Worm (Caenorhabditis elegans): ENCODE measurements around the gene T04F3.5.

T04F3.5 gene

DNA sequence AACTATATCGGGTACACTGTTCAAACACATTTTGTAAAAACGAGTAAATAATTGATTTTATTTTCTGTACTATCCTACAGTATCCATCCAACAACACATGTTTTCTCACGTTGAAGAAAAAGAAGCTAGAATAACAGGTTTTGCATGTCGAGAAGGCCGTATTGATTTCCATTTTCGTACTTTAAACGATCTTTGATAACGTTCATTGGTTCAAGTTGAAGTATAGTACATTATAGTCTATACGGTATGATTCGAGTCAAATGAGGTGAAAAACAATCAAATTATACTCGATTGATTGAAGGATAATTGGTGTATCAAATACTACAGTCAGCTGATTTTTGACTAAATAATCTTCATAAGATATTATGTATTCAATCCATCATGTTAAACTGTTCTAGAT lies 40.0 kb downstream of the T04F3.5 start:
- TF ChIP-seq ceh-36 (tag; optimal IDR thresholded peaks at IDR 0.05) (no peak), hmg-4 (GFP tag; optimal IDR thresholded peaks at IDR 0.05) (no peak), hnd-1 (tag; optimal IDR thresholded peaks at IDR 0.05) (no peak), aly-1 (tag; optimal IDR thresholded peaks at IDR 0.05) (no peak)

DNA sequence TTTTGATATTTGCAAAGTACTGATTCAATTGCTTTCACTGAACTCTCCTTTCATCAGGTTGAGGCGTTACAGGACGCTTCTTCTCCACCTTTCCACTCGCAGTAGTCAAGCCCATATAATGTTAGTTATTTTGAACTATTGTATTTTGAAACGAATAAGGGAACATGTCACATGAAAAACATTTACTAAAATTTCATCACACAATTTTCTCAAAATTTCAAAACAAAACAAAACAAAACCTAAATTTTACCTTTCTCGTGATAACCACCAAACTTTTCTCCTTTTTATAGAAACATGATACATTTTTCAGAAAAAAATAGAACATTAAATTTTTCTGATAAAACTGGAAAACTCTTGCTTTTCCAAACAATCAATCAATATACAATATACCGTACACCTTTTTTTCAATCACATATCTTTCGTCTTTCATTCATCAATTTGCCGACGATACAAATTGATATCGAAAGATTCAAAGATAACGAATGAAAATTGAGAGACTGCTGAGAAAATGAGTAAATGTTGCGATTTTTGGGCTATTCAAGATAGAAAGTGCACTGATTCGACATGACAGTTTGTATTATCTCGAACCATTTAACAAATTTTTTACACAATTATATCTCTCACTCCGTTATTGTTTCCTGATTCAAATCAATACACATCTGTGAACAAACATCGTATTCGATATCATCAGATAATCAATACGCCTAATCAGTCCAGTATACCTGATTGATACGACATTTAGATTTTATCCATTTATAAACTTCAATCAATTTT lies 40.8 kb downstream of the T04F3.5 start:
- TF ChIP-seq tbx-11 (GFP tag; IDR thresholded peaks at IDR 0.05): no peak
- no peak for TF ChIP-seq scrt-1 (GFP tag; IDR thresholded peaks at IDR 0.05)
- TF ChIP-seq ets-7 (tag; optimal IDR thresholded peaks at IDR 0.05): no peak
- no peak for TF ChIP-seq tra-4 (tag; optimal IDR thresholded peaks at IDR 0.05)
- no peak for TF ChIP-seq B0310.2 (tag; optimal IDR thresholded peaks at IDR 0.05)
- no peak for TF ChIP-seq hnd-1 (tag; optimal IDR thresholded peaks at IDR 0.05)

DNA sequence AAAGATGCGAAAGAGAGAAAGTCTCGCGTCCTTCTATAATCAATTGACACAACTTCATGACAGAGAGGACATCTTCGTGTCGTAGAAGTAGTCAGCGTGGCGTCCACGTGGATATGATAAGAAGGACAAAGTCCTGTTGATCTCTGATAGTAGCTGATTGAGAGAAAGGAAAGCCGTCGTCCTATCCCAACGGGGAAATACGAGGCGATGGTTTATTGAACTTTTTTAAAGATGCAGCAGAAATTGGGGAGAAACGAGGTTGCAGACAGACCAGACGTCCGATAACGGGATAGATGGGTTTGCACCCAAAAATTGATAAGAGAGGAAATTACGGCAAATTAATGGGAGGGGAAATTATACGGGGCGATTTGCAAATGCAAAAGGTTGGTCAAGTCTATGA lies 42.0 kb downstream of the T04F3.5 start:
- no peak for TF ChIP-seq tbx-37 (GFP tag; conservative IDR thresholded peaks at IDR 0.05)
- no peak for TF ChIP-seq F13C5.2 (tag; optimal IDR thresholded peaks at IDR 0.05)
- no peak for TF ChIP-seq tra-4 (tag; optimal IDR thresholded peaks at IDR 0.05)
- no peak for TF ChIP-seq ceh-13 (GFP tag; optimal IDR thresholded peaks at IDR 0.05)

DNA sequence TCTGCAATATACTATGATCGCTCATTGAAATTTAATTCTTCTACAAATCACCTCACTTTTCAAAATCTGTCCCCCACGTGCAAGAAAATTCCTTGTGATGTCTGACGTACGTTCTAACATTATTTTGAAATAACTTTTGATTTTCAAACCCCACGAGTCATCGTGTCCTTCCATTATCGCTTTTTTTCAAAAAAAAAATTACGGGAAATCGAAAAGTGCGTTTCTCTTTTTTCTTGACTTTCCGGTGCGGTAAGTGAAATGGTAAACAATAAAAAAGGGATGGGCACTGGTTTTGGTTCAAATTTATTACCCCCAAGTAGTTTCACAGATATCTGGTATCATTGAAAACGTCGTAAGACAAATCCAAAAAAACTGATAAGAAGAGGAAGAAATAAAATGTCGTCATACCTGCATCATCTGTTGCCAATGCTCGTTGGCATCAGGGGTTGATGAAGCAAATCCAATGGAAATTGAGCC lies 43.1 kb downstream of the T04F3.5 start:
- TF ChIP-seq hmg-4 (GFP tag; optimal IDR thresholded peaks at IDR 0.05) (no peak), ceh-13 (GFP tag; optimal IDR thresholded peaks at IDR 0.05) (no peak), flt-1 (GFP tag; IDR thresholded peaks at IDR 0.05) (no peak), B0310.2 (tag; optimal IDR thresholded peaks at IDR 0.05) (no peak), tbx-37 (GFP tag; conservative IDR thresholded peaks at IDR 0.05) (no peak), F13C5.2 (tag; optimal IDR thresholded peaks at IDR 0.05) (no peak), ceh-36 (tag; optimal IDR thresholded peaks at IDR 0.05) (no peak), tra-4 (tag; optimal IDR thresholded peaks at IDR 0.05) (no peak), ets-7 (tag; optimal IDR thresholded peaks at IDR 0.05) (no peak), hmbx-1 (tag; optimal IDR thresholded peaks at IDR 0.05) (no peak), pes-1 (GFP tag; IDR thresholded peaks at IDR 0.05) (no peak), hnd-1 (tag; optimal IDR thresholded peaks at IDR 0.05) (no peak), aly-1 (tag; optimal IDR thresholded peaks at IDR 0.05) (no peak), ama-1 (optimal IDR thresholded peaks at IDR 0.05) (no peak), sea-1 (GFP tag; conservative IDR thresholded peaks at IDR 0.05) (no peak), scrt-1 (GFP tag; IDR thresholded peaks at IDR 0.05) (no peak), tbx-11 (GFP tag; IDR thresholded peaks at IDR 0.05) (no peak)

DNA sequence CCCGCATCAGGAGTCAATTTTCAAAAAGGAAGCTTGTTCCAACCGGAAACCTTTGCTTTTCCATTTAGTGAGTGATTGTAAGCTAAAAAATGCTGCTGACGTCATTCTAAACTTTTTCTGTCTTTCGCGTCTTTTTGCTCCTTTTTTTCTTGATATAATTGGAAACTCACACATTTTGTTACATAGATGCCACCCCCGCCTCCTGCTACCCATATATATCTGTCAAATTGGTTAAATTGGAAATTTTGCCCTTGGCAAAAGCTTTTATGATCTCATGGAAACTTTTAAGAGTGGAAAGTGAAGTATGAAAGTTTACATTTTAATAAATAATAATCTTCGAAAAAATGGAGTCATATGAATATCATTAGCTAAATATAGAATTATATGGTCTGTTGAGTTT lies 49.5 kb downstream of the T04F3.5 start:
- TF ChIP-seq B0310.2 (tag; optimal IDR thresholded peaks at IDR 0.05): no peak
- no peak for TF ChIP-seq hmg-4 (GFP tag; optimal IDR thresholded peaks at IDR 0.05)
- TF ChIP-seq flt-1 (GFP tag; IDR thresholded peaks at IDR 0.05): no peak
- TF ChIP-seq hmbx-1 (tag; optimal IDR thresholded peaks at IDR 0.05): no peak
- TF ChIP-seq ceh-13 (GFP tag; optimal IDR thresholded peaks at IDR 0.05): no peak
- no peak for TF ChIP-seq pes-1 (GFP tag; IDR thresholded peaks at IDR 0.05)
- TF ChIP-seq aly-1 (tag; optimal IDR thresholded peaks at IDR 0.05): no peak
- no peak for TF ChIP-seq ets-7 (tag; optimal IDR thresholded peaks at IDR 0.05)
